Worm (Caenorhabditis elegans) whole organism, mixed stage, embryonic: ENCODE results near the gene col-148.

Experiments
- ceh-83 ChIP-seq: fragments of 200-800 bp; sonication (Bioruptor generic); optimal IDR thresholded peaks from 2 replicates; lab custom pipeline; 2018; ENCODE audit warnings: mild to moderate bottlenecking, missing genetic modification characterization, missing compliant biosample characterization
- ces-1 ChIP-seq: fragments of 150-350 bp; optimal IDR thresholded peaks from 2 replicates; lab custom pipeline; 2014; ENCODE audit warnings: missing biosample characterization, missing genetic modification reagents, missing genetic modification characterization
- cnd-1 ChIP-seq: fragments of 200-800 bp; sonication (Bioruptor generic); optimal IDR thresholded peaks from 2 replicates; lab custom pipeline; 2018; ENCODE audit warnings: mild to moderate bottlenecking, missing genetic modification characterization, missing compliant biosample characterization
- elt-1 ChIP-seq: sonication (generic microtip); optimal IDR thresholded peaks from 2 replicates; lab custom pipeline; 2017; ENCODE audit warnings: missing genetic modification characterization, mild to moderate bottlenecking, missing compliant biosample characterization, antibody characterized with exemption, moderate library complexity, borderline replicate concordance; ENCODE audit not compliant: insufficient read depth
- lin-32 ChIP-seq: fragments of 200-800 bp; sonication (Bioruptor generic); optimal IDR thresholded peaks from 2 replicates; lab custom pipeline; 2018; ENCODE audit warnings: mild to moderate bottlenecking, missing genetic modification characterization, missing compliant biosample characterization
- nhr-237 ChIP-seq: fragments of 150-350 bp; optimal IDR thresholded peaks from 2 replicates; lab custom pipeline; 2014; ENCODE audit warnings: missing biosample characterization, missing genetic modification characterization
- nhr-28 ChIP-seq: fragments of 150-350 bp; optimal IDR thresholded peaks from 2 replicates; lab custom pipeline; 2014; ENCODE audit warnings: missing biosample characterization, missing genetic modification characterization
- sem-2 ChIP-seq: fragments of 200-800 bp; sonication (Bioruptor generic); optimal IDR thresholded peaks from 2 replicates; lab custom pipeline; 2018; ENCODE audit warnings: mild to moderate bottlenecking, missing genetic modification characterization, missing compliant biosample characterization
- unc-62 ChIP-seq: fragments of 150-350 bp; optimal IDR thresholded peaks from 2 replicates; lab custom pipeline; 2014; ENCODE audit warnings: missing biosample characterization, missing genetic modification reagents, missing genetic modification characterization

ce11 chrV:10203435-10204009 lies 38.0 kb upstream of the col-148 start, which contains the start of gene chpf-1:
- TF ChIP-seq elt-1 (tag; lab: Kevin White, UChicago): no peak
- no peak for TF ChIP-seq nhr-28 (tag; lab: Kevin White, UChicago)
- TF ChIP-seq unc-62 (GFP tag; lab: Kevin White, UChicago): no peak
- no peak for TF ChIP-seq ceh-83 (GFP tag; lab: Kevin White, UChicago)
- TF ChIP-seq ces-1: no peak
- TF ChIP-seq cnd-1: no peak
- TF ChIP-seq nhr-237 (tag; lab: Kevin White, UChicago): no peak
- no peak for TF ChIP-seq lin-32 (GFP tag; lab: Kevin White, UChicago)
- TF ChIP-seq sem-2 (GFP tag; lab: Kevin White, UChicago): no peak
